Fruit fly (Drosophila melanogaster) whole organism: ENCODE results near the gene Polr2D.

Experiments used
- CG8478 ChIP-seq: fragments of >200 bp; optimal IDR thresholded peaks from 2 replicates; lab custom pipeline; 2018; ENCODE audit warnings: inconsistent platforms
- psq ChIP-seq: fragments of >200 bp; optimal IDR thresholded peaks from 2 replicates; lab custom pipeline; 2017

DNA sequence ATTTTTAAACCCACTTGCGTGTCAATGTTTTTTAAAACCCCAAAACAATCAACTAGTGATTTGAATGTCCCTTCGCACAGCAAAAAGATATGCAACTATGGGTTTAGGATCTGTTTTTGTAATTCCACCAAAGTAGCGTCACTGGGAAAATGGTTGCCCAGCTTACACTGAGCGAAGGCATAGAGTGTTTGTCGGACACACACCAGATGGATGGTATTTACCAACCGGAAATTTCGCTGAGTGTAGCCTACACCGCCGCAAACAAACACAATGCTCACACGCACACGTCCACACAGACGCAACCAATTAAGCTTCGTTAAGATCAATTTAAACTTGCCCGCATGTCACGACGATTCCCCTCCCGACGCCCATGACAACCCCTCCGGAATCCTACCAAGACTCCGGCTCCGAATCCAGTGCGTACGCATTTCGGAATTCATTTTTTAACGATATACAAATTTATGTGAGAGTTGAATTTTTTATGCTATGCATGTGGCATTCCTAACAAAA is 26.5 kb downstream of the Polr2D start:
- TF ChIP-seq psq (lab: Kevin White, UChicago) (no peak), CG8478 (no peak)
